Worm (Caenorhabditis elegans) whole organism, L4 larva: ENCODE results near the gene col-8.

Experiments used
- D1046.2 ChIP-seq: fragments of 200-800 bp; sonication (Bioruptor generic); IDR thresholded peaks from 2 replicates; pipeline ENCODE4 v1.3.6; 2022; ENCODE audit warnings: missing genetic modification characterization, missing compliant biosample characterization
- T26A8.4 ChIP-seq: fragments of 200-800 bp; sonication (Bioruptor generic); IDR thresholded peaks from 2 replicates; pipeline ENCODE4 v1.3.6; 2022; ENCODE audit warnings: missing genetic modification characterization, missing compliant biosample characterization
- ZK546.5 ChIP-seq, 2 experiments: sonication (generic microtip); optimal IDR thresholded peaks; 2 replicates each; lab custom pipeline; 2017; ENCODE audit warnings: missing biosample characterization in 2 of 2, missing genetic modification characterization in 2 of 2
- aly-2 ChIP-seq: sonication (generic microtip); optimal IDR thresholded peaks from 2 replicates; lab custom pipeline; 2018; ENCODE audit warnings: missing biosample characterization, missing genetic modification characterization
- hlh-11 ChIP-seq: fragments of 200-800 bp; sonication (Bioruptor generic); optimal IDR thresholded peaks from 2 replicates; lab custom pipeline; 2018; ENCODE audit warnings: mild to moderate bottlenecking, missing genetic modification characterization, missing compliant biosample characterization
- lin-13 ChIP-seq: fragments of 150-350 bp; optimal IDR thresholded peaks from 2 replicates; lab custom pipeline; 2014; ENCODE audit warnings: missing biosample characterization, missing genetic modification reagents, missing genetic modification characterization
- mdt-29 ChIP-seq: fragments of 200-800 bp; sonication (Bioruptor generic); IDR thresholded peaks from 2 replicates; pipeline ENCODE4 v1.3.6; 2022; ENCODE audit warnings: missing genetic modification reagents, missing genetic modification characterization, missing compliant biosample characterization
- mes-2 ChIP-seq: sonication (generic microtip); optimal IDR thresholded peaks from 2 replicates; lab custom pipeline; 2016; ENCODE audit warnings: missing genotype, mild to moderate bottlenecking, missing genetic modification characterization, missing compliant biosample characterization; ENCODE audit not compliant: poor library complexity, severe bottlenecking
- nhr-10 ChIP-seq: fragments of 150-350 bp; optimal IDR thresholded peaks from 2 replicates; lab custom pipeline; 2014; ENCODE audit warnings: missing biosample characterization, missing genetic modification characterization
- pqm-1 ChIP-seq: sonication (generic microtip); optimal IDR thresholded peaks from 2 replicates; lab custom pipeline; 2017; ENCODE audit warnings: missing biosample characterization, missing genetic modification characterization
- snpc-4 ChIP-seq: fragments of 150-350 bp; optimal IDR thresholded peaks from 2 replicates; lab custom pipeline; 2014; ENCODE audit warnings: missing biosample characterization, missing genetic modification characterization
- unc-130 ChIP-seq: sonication (generic microtip); optimal IDR thresholded peaks from 2 replicates; lab custom pipeline; 2016; ENCODE audit warnings: missing genetic modification reagents, missing genetic modification characterization, missing compliant biosample characterization
- ztf-11 ChIP-seq: fragments of 150-350 bp; optimal IDR thresholded peaks from 2 replicates; lab custom pipeline; 2014; ENCODE audit warnings: missing biosample characterization, missing genetic modification characterization

DNA sequence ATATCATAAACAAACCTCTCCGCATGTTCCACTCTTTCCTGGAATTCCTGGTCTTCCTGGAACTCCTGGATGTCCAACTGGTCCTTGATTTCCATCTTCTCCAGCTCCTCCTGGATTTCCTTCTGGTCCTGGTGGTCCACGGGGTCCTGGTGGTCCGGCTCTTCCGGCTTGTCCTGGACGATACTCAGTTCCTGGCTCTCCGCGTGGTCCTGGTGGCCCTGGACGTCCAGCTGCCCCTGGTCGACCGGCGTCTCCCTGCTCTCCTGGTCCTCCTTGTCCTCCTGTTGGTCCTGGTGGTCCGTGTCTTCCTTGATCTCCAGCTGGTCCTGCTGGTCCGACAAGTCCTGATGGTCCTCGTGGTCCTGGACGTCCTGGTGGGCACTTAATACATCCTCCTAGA, 676 bp downstream of the col-8 start:
- TF ChIP-seq ztf-11 (tag; lab: Kevin White, UChicago) = no peak
- TF ChIP-seq nhr-10 (tag; lab: Kevin White, UChicago) = no peak
- no peak for TF ChIP-seq D1046.2
- TF ChIP-seq snpc-4 (tag; lab: Kevin White, UChicago) = no peak
- TF ChIP-seq mdt-29 = no peak
- TF ChIP-seq lin-13 = no peak
- no peak for TF ChIP-seq unc-130 (GFP tag; lab: Kevin White, UChicago)
- TF ChIP-seq mes-2 (tag; lab: Kevin White, UChicago) = no peak
- TF ChIP-seq aly-2 = no peak
- no peak for TF ChIP-seq pqm-1 (tag; lab: Kevin White, UChicago)
- TF ChIP-seq ZK546.5 (tag; optimal IDR thresholded peaks at IDR 0.05; lab: Kevin White, UChicago) = no peak
- no peak for TF ChIP-seq hlh-11 (tag; lab: Kevin White, UChicago)
- TF ChIP-seq T26A8.4 (GFP tag; lab: Robert Waterston, UW) = no peak
